Worm (Caenorhabditis elegans) whole organism, midembryonic: ENCODE results near the gene F16B12.1.

Experiments
- cog-1 ChIP-seq: sonication (generic microtip); optimal IDR thresholded peaks from 2 replicates; lab custom pipeline; 2016; ENCODE audit warnings: missing genetic modification characterization, missing compliant biosample characterization
- flt-1 ChIP-seq: fragments of 200-800 bp; sonication (Bioruptor generic); IDR thresholded peaks from 2 replicates; pipeline ENCODE4 v1.3.6; 2022; ENCODE audit warnings: missing genetic modification characterization, missing compliant biosample characterization

ce11 chrX:14049235-14049634, 36.1 kb upstream of the F16B12.1 start, which contains the start of gene dyc-1:
- TF ChIP-seq cog-1 (tag; lab: Kevin White, UChicago) = no peak
- TF ChIP-seq flt-1 (GFP tag; lab: Robert Waterston, UW) = no peak
